Fruit fly (Drosophila melanogaster) whole organism, prepupa: Measurements from ENCODE around the gene CG31897.

ENCODE experiments used
- Blimp-1 ChIP-seq: fragments of 200-800 bp; sonication (Bioruptor generic); optimal IDR thresholded peaks from 3 replicates; lab custom pipeline; 2017; ENCODE audit warnings: missing biosample characterization, missing genetic modification characterization, mild to moderate bottlenecking, moderate library complexity, missing genetic modification reagents
- CG10669 ChIP-seq: fragments of 200-800 bp; sonication (Bioruptor generic); optimal IDR thresholded peaks from 3 replicates; lab custom pipeline; 2018; ENCODE audit warnings: missing biosample characterization, mild to moderate bottlenecking, missing genetic modification characterization, moderate library complexity
- CG11762 ChIP-seq: fragments of 200-800 bp; sonication (Bioruptor generic); optimal IDR thresholded peaks from 3 replicates; lab custom pipeline; 2016; ENCODE audit warnings: missing biosample characterization, missing genetic modification characterization; ENCODE audit not compliant: insufficient read depth
- CG31627 ChIP-seq: fragments of 200-800 bp; sonication (Bioruptor generic); optimal IDR thresholded peaks from 3 replicates; lab custom pipeline; 2016; ENCODE audit warnings: missing biosample characterization, missing genetic modification characterization
- CG32006 ChIP-seq: fragments of 200-800 bp; sonication (Bioruptor generic); optimal IDR thresholded peaks from 3 replicates; lab custom pipeline; 2017; ENCODE audit warnings: missing biosample characterization, mild to moderate bottlenecking, missing genetic modification characterization
- CG3919 ChIP-seq: fragments of 200-800 bp; sonication (Bioruptor generic); optimal IDR thresholded peaks from 3 replicates; lab custom pipeline; 2016; ENCODE audit warnings: missing biosample characterization, missing genetic modification characterization
- CG6276 ChIP-seq: fragments of 200-800 bp; sonication (Bioruptor generic); optimal IDR thresholded peaks from 2 replicates; lab custom pipeline; 2017; ENCODE audit warnings: missing biosample characterization, mild to moderate bottlenecking, missing genetic modification characterization
- CG6808 ChIP-seq: fragments of 200-800 bp; sonication (Bioruptor generic); optimal IDR thresholded peaks from 3 replicates; lab custom pipeline; 2017; ENCODE audit warnings: missing biosample characterization, missing genetic modification characterization, mild to moderate bottlenecking, moderate library complexity, missing genetic modification reagents
- Ets96B ChIP-seq: fragments of 200-800 bp; optimal IDR thresholded peaks from 2 replicates; lab custom pipeline; 2019; ENCODE audit warnings: missing biosample characterization, mild to moderate bottlenecking, missing genetic modification characterization, moderate library complexity
- Hr4 ChIP-seq: fragments of 200-800 bp; sonication (Bioruptor generic); optimal IDR thresholded peaks from 3 replicates; lab custom pipeline; 2016; ENCODE audit warnings: missing biosample characterization, missing genetic modification characterization
- Met ChIP-seq: fragments of 200-800 bp; sonication (Bioruptor generic); optimal IDR thresholded peaks from 3 replicates; lab custom pipeline; 2016; ENCODE audit warnings: missing biosample characterization, missing genetic modification characterization
- eg ChIP-seq: fragments of 200-800 bp; sonication (Bioruptor generic); IDR thresholded peaks from 3 replicates; pipeline ENCODE4 v1.3.6; 2022; ENCODE audit warnings: missing biosample characterization, missing genetic modification characterization
- fd85E ChIP-seq: fragments of 200-800 bp; sonication (Bioruptor generic); optimal IDR thresholded peaks from 3 replicates; lab custom pipeline; 2016; ENCODE audit warnings: missing biosample characterization, missing genetic modification characterization
- vri ChIP-seq: fragments of 200-800 bp; sonication (Bioruptor generic); optimal IDR thresholded peaks from 3 replicates; lab custom pipeline; 2016; ENCODE audit warnings: missing biosample characterization, mild to moderate bottlenecking, missing genetic modification characterization

- TF ChIP-seq CG3919 (no peak), CG11762 (GFP tag; lab: Kevin White, UChicago) (no peak), Hr4 (GFP tag; lab: Kevin White, UChicago) (no peak), Met (GFP tag; lab: Kevin White, UChicago) (no peak), CG31627 (GFP tag; lab: Kevin White, UChicago) (no peak), CG6276 (GFP tag; lab: Kevin White, UChicago) (no peak), CG32006 (GFP tag; lab: Kevin White, UChicago) (no peak), CG10669 (GFP tag; lab: Kevin White, UChicago) (no peak), Ets96B (tag; lab: Kevin White, UChicago) (no peak), CG6808 (GFP tag; lab: Kevin White, UChicago) (no peak), eg (GFP tag; lab: Robert Waterston, UW) (no peak), vri (GFP tag; lab: Kevin White, UChicago) (no peak), fd85E (no peak), Blimp-1 (GFP tag; lab: Kevin White, UChicago) (no peak)
Observed at dm6 chr2L:8394180-8394579, 48.1 kb upstream of the CG31897 start, which contains the start of gene lectin-29Ca.
